Worm (Caenorhabditis elegans) whole organism, young adult: ENCODE measurements around the gene C49C3.8.

Source experiments
- him-1 ChIP-seq: sonication (generic microtip); optimal IDR thresholded peaks from 2 replicates; lab custom pipeline; 2016; ENCODE audit warnings: missing genotype, missing genetic modification reagents, missing genetic modification characterization, missing compliant biosample characterization
- mel-28 ChIP-seq: sonication (generic microtip); optimal IDR thresholded peaks from 2 replicates; lab custom pipeline; 2016; ENCODE audit warnings: borderline replicate concordance, mild to moderate bottlenecking, missing genetic modification characterization, missing compliant biosample characterization
- snpc-1.1 ChIP-seq: sonication (generic microtip); optimal IDR thresholded peaks from 2 replicates; lab custom pipeline; 2017; ENCODE audit warnings: missing genetic modification characterization, mild to moderate bottlenecking, missing compliant biosample characterization, antibody characterized with exemption, moderate library complexity, missing genotype, missing genetic modification reagents; ENCODE audit not compliant: insufficient read depth

The C49C3.8 gene

ce11 chrIV:17383046-17383445 lies 48.0 kb downstream of the C49C3.8 start, which contains the start of gene C30H6.12:
Gene C30H6.12 (plus strand): TSS chrIV:17383346.
- TF ChIP-seq snpc-1.1 (tag; lab: Kevin White, UChicago) (no peak), him-1 (no peak), mel-28 (tag; lab: Kevin White, UChicago) (no peak)
